Fruit fly (Drosophila melanogaster) S2 (cell line): ENCODE measurements around the gene Ptpmeg2.

Source experiments
- CG8478 ChIP-seq: fragments of >200 bp; optimal IDR thresholded peaks from 2 replicates; lab custom pipeline; 2018
- CTCF ChIP-seq, 2 experiments: fragments of >200 bp; optimal IDR thresholded peaks; 2 replicates each; lab custom pipeline; 2018

Ptpmeg2 gene

dm6 chrX:9579918-9580521 is 78.9 kb downstream of the Ptpmeg2 start, which contains the start of gene LPCAT:
TSS of gene LPCAT (minus strand) at chrX:9579987.
- no peak for TF ChIP-seq CG8478
- TF ChIP-seq CTCF (optimal IDR thresholded peaks at IDR 0.05; lab: Kevin White, UChicago), result peak in 1 of 2 experiments; percentile 14

DNA sequence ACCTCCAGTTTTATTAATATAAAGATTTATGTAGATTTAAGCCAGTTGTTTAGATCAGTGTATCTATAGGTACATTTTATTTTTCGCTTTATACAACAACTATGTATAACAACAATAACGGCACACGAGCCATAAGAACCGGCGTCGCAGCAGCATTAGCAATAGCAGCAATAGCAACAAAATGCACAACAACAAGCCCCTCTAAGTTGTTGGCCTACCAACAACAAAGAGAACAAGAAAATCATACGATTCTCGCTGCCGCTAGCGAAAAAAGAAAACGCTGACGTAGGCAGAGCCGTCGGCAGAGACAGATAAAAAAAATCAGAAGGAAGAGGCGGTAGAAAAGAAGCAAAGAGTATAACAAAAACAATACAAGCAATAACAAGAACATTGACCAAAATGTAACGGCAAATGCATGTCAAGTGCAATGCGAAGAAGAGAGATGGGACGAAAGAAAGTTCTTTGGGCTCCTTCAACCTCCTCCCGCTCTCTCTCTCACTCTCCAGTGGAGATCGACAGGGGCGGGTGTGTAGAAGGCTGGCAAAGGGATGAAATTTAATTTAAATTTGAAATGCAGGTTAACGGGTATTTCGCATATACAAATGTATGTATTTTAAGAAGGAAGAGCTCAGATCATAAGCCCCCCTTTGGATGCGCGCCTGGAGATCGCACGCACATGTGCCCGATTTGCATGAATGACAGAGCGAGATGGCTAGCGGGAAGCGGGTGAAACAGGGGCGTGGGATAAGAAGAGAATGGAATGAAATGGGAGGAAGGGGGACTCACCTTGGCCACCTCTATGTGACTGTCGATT is 80.0 kb downstream of the Ptpmeg2 start:
- TF ChIP-seq CTCF (optimal IDR thresholded peaks at IDR 0.05; lab: Kevin White, UChicago), result no peak
- TF ChIP-seq CG8478, result no peak

DNA sequence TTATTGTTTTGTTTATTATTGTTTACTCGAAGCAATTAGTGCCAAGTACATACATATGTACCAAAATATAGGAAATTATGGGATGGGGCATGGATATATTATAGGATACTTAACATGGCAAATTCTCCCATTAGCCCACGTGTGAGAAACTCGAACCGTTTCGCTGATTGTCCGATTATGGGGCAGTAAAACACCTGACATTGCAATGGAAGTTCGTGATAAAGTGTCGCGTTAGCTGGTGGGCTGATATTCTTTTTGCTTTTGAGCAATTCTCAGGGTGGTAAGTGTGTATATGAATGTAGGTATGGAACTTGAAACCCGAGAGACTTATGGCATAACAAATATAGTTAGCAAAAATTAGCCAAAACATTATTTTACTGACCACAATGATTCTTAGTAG is 80.9 kb downstream of the Ptpmeg2 start:
- TF ChIP-seq CG8478 (no peak), CTCF (optimal IDR thresholded peaks at IDR 0.05; lab: Kevin White, UChicago) (no peak)

dm6 chrX:9577338-9577644 is 81.7 kb downstream of the Ptpmeg2 start:
- no peak for TF ChIP-seq CTCF (optimal IDR thresholded peaks at IDR 0.05; lab: Kevin White, UChicago)

dm6 chrX:9576504-9577337 is 82.2 kb downstream of the Ptpmeg2 start:
- TF ChIP-seq CTCF (optimal IDR thresholded peaks at IDR 0.05; lab: Kevin White, UChicago) (no peak), CG8478 (no peak)
